Fruit fly (Drosophila melanogaster) whole organism, embryonic: ENCODE results near the gene ABCB7.

ENCODE experiments used
- Atf6 ChIP-seq: fragments of 200-800 bp; sonication (Bioruptor generic); IDR thresholded peaks from 2 replicates; pipeline ENCODE4 v1.3.6; 2022; ENCODE audit warnings: missing biosample characterization, missing genetic modification characterization
- B-H1 ChIP-seq: fragments of 200-800 bp; sonication (Bioruptor generic); IDR thresholded peaks from 3 replicates; pipeline ENCODE4 v1.3.6; 2022; ENCODE audit warnings: missing biosample characterization, missing genetic modification characterization
- C15 ChIP-seq: fragments of 200-800 bp; sonication (Bioruptor generic); IDR thresholded peaks from 3 replicates; pipeline ENCODE4 v1.3.6; 2022; ENCODE audit warnings: missing biosample characterization, missing genetic modification characterization
- CG10321 ChIP-seq: fragments of 200-800 bp; sonication (Bioruptor generic); IDR thresholded peaks from 2 replicates; pipeline ENCODE4 v1.3.6; 2022; ENCODE audit warnings: missing biosample characterization, missing genetic modification characterization
- CG10565 ChIP-seq: fragments of 200-800 bp; sonication (Bioruptor generic); optimal IDR thresholded peaks from 3 replicates; lab custom pipeline; 2016; ENCODE audit warnings: missing biosample characterization, mild to moderate bottlenecking, missing genetic modification characterization
- CG11085 ChIP-seq: fragments of 200-800 bp; sonication (Bioruptor generic); IDR thresholded peaks from 2 replicates; pipeline ENCODE4 v1.3.6; 2022; ENCODE audit warnings: missing biosample characterization, missing genetic modification characterization
- CG11247 ChIP-seq: fragments of 200-800 bp; sonication (Bioruptor generic); IDR thresholded peaks from 2 replicates; pipeline ENCODE4 v1.3.6; 2022; ENCODE audit warnings: missing biosample characterization, missing genetic modification characterization
- CG12659 ChIP-seq: fragments of 200-800 bp; sonication (Bioruptor generic); optimal IDR thresholded peaks from 3 replicates; lab custom pipeline; 2017; ENCODE audit warnings: mild to moderate bottlenecking, missing biosample characterization, missing genetic modification reagents, missing genetic modification characterization
- CG13123 ChIP-seq: fragments of 200-800 bp; sonication (Bioruptor generic); optimal IDR thresholded peaks from 2 replicates; lab custom pipeline; 2016; ENCODE audit warnings: missing biosample characterization, missing genetic modification characterization
- CG13624 ChIP-seq: fragments of 200-800 bp; sonication (Bioruptor generic); optimal IDR thresholded peaks from 2 replicates; lab custom pipeline; 2016; ENCODE audit warnings: missing biosample characterization, missing genetic modification characterization
- CG13894 ChIP-seq: fragments of 200-800 bp; sonication (Bioruptor generic); optimal IDR thresholded peaks from 3 replicates; lab custom pipeline; 2018; ENCODE audit warnings: missing biosample characterization, mild to moderate bottlenecking, missing genetic modification characterization, moderate library complexity
- CG14667 ChIP-seq: fragments of 200-800 bp; sonication (Bioruptor generic); IDR thresholded peaks from 2 replicates; pipeline ENCODE4 v1.3.6; 2022; ENCODE audit warnings: missing biosample characterization, missing genetic modification characterization
- CG1792 ChIP-seq: fragments of 200-800 bp; sonication (Bioruptor generic); optimal IDR thresholded peaks from 2 replicates; lab custom pipeline; 2016; ENCODE audit warnings: missing biosample characterization, missing genetic modification characterization
- CG18619 ChIP-seq: fragments of 200-800 bp; sonication (Bioruptor generic); optimal IDR thresholded peaks from 3 replicates; lab custom pipeline; 2017; ENCODE audit warnings: missing biosample characterization, mild to moderate bottlenecking, missing genetic modification characterization
- CG2116 ChIP-seq: fragments of 200-800 bp; sonication (Bioruptor generic); optimal IDR thresholded peaks from 3 replicates; lab custom pipeline; 2018; ENCODE audit warnings: missing biosample characterization, mild to moderate bottlenecking, missing genetic modification characterization
- CG2129 ChIP-seq: fragments of 200-800 bp; sonication (Bioruptor generic); IDR thresholded peaks from 2 replicates; pipeline ENCODE4 v1.3.6; 2022; ENCODE audit warnings: missing biosample characterization, missing genetic modification characterization; ENCODE audit not compliant: partially characterized antibody
- CG2678 ChIP-seq: fragments of 200-800 bp; sonication (Bioruptor generic); optimal IDR thresholded peaks from 3 replicates; lab custom pipeline; 2019; ENCODE audit warnings: missing biosample characterization, mild to moderate bottlenecking, missing genetic modification characterization, moderate library complexity
- CG30403 ChIP-seq: fragments of 200-800 bp; sonication (Bioruptor generic); optimal IDR thresholded peaks from 3 replicates; lab custom pipeline; 2016; ENCODE audit warnings: missing biosample characterization, missing genetic modification characterization
- CG32532 ChIP-seq: fragments of 200-800 bp; sonication (Bioruptor generic); IDR thresholded peaks from 2 replicates; pipeline ENCODE4 v1.3.6; 2022; ENCODE audit warnings: missing biosample characterization, missing genetic modification characterization
- CG3281 ChIP-seq: fragments of 200-800 bp; sonication (Bioruptor generic); optimal IDR thresholded peaks from 3 replicates; lab custom pipeline; 2017; ENCODE audit warnings: missing biosample characterization, mild to moderate bottlenecking, missing genetic modification characterization
- CG5180 ChIP-seq: fragments of 200-800 bp; sonication (Bioruptor generic); optimal IDR thresholded peaks from 3 replicates; lab custom pipeline; 2017; ENCODE audit warnings: missing biosample characterization, missing genetic modification characterization, mild to moderate bottlenecking, moderate library complexity, missing genetic modification reagents
- CG9797 ChIP-seq: fragments of 200-800 bp; sonication (Bioruptor generic); optimal IDR thresholded peaks from 3 replicates; lab custom pipeline; 2018; ENCODE audit warnings: missing biosample characterization, mild to moderate bottlenecking, missing genetic modification characterization
- Dll ChIP-seq: fragments of 200-800 bp; sonication (Bioruptor generic); IDR thresholded peaks from 4 replicates; pipeline ENCODE4 v1.3.6; 2022; ENCODE audit warnings: missing biosample characterization, missing genetic modification characterization; ENCODE audit not compliant: partially characterized antibody
- Doc2 ChIP-seq: fragments of 200-800 bp; sonication (Bioruptor generic); IDR thresholded peaks from 2 replicates; pipeline ENCODE4 v1.3.6; 2022; ENCODE audit warnings: missing biosample characterization, missing genetic modification characterization
- HLH4C ChIP-seq: fragments of 200-800 bp; sonication (Bioruptor generic); IDR thresholded peaks from 3 replicates; pipeline ENCODE4 v1.3.6; 2022; ENCODE audit warnings: missing biosample characterization, missing genetic modification characterization; ENCODE audit not compliant: partially characterized antibody
- HLHmδ ChIP-seq: fragments of 200-800 bp; sonication (Bioruptor generic); optimal IDR thresholded peaks from 2 replicates; lab custom pipeline; 2018; ENCODE audit warnings: missing biosample characterization, mild to moderate bottlenecking, missing genetic modification characterization, moderate library complexity
- Hr51 ChIP-seq, 2 experiments: fragments of 200-800 bp; sonication (Bioruptor generic); optimal IDR thresholded peaks; 2 replicates in 1 of 2; 3 replicates in 1 of 2; lab custom pipeline; 2016 to 2018; ENCODE audit warnings: missing biosample characterization in 2 of 2, missing genetic modification characterization in 2 of 2, mild to moderate bottlenecking in 1 of 2, moderate library complexity in 1 of 2
- Opbp ChIP-seq: fragments of 200-800 bp; sonication (Bioruptor generic); IDR thresholded peaks from 3 replicates; pipeline ENCODE4 v1.3.6; 2022; ENCODE audit warnings: missing biosample characterization, missing genetic modification characterization; ENCODE audit not compliant: partially characterized antibody
- Xbp1 ChIP-seq: fragments of 200-800 bp; sonication (Bioruptor generic); optimal IDR thresholded peaks from 3 replicates; lab custom pipeline; 2016; ENCODE audit warnings: missing biosample characterization, mild to moderate bottlenecking, missing genetic modification characterization
- ab ChIP-seq: fragments of 200-800 bp; sonication (Bioruptor generic); optimal IDR thresholded peaks from 2 replicates; lab custom pipeline; 2016; ENCODE audit warnings: missing biosample characterization, missing genetic modification characterization
- ara ChIP-seq: fragments of 200-800 bp; sonication (Bioruptor generic); IDR thresholded peaks from 2 replicates; pipeline ENCODE4 v1.3.6; 2022; ENCODE audit warnings: missing biosample characterization, missing genetic modification characterization
- cad ChIP-seq: fragments of >200 bp; optimal IDR thresholded peaks from 2 replicates; lab custom pipeline; 2017; ENCODE audit warnings: missing biosample characterization, missing genetic modification characterization
- crc ChIP-seq: fragments of 200-800 bp; sonication (Bioruptor generic); optimal IDR thresholded peaks from 2 replicates; lab custom pipeline; 2016; ENCODE audit warnings: missing biosample characterization, missing genetic modification characterization
- dimm ChIP-seq: fragments of 200-800 bp; sonication (Bioruptor generic); IDR thresholded peaks from 2 replicates; pipeline ENCODE4 v1.3.6; 2022; ENCODE audit warnings: missing biosample characterization, missing genetic modification characterization
- disco-r ChIP-seq: fragments of 200-800 bp; sonication (Bioruptor generic); optimal IDR thresholded peaks from 2 replicates; lab custom pipeline; 2016; ENCODE audit warnings: missing biosample characterization, missing genetic modification characterization
- en ChIP-seq: fragments of 200-800 bp; sonication (Bioruptor generic); optimal IDR thresholded peaks from 2 replicates; lab custom pipeline; 2016; ENCODE audit warnings: missing biosample characterization, missing genetic modification characterization
- eve ChIP-seq, 2 experiments: fragments of >200 bp; optimal IDR thresholded peaks; 2 replicates each; lab custom pipeline; 2017; ENCODE audit warnings: missing biosample characterization in 2 of 2, missing genetic modification characterization in 2 of 2
- fd64A ChIP-seq: fragments of 200-800 bp; sonication (Bioruptor generic); optimal IDR thresholded peaks from 3 replicates; lab custom pipeline; 2018; ENCODE audit warnings: missing biosample characterization, mild to moderate bottlenecking, missing genetic modification characterization
- fd96Cb ChIP-seq: fragments of 200-800 bp; sonication (Bioruptor generic); optimal IDR thresholded peaks from 2 replicates; lab custom pipeline; 2018; ENCODE audit warnings: missing biosample characterization, mild to moderate bottlenecking, missing genetic modification characterization, moderate library complexity
- gfzf ChIP-seq: fragments of 200-800 bp; sonication (Bioruptor generic); optimal IDR thresholded peaks from 2 replicates; lab custom pipeline; 2016; ENCODE audit warnings: missing biosample characterization, mild to moderate bottlenecking, missing genetic modification characterization, moderate library complexity
- klu ChIP-seq: fragments of 200-800 bp; sonication (Bioruptor generic); IDR thresholded peaks from 2 replicates; pipeline ENCODE4 v1.3.6; 2022; ENCODE audit warnings: missing biosample characterization, missing genetic modification characterization
- ro ChIP-seq: fragments of 200-800 bp; sonication (Bioruptor generic); IDR thresholded peaks from 2 replicates; pipeline ENCODE4 v1.3.6; 2022; ENCODE audit warnings: missing biosample characterization, missing genetic modification characterization
- scrt ChIP-seq: fragments of 200-800 bp; sonication (Bioruptor generic); optimal IDR thresholded peaks from 2 replicates; lab custom pipeline; 2018; ENCODE audit warnings: missing biosample characterization, mild to moderate bottlenecking, missing genetic modification characterization, moderate library complexity
- sd ChIP-seq: fragments of 200-800 bp; sonication (Bioruptor generic); optimal IDR thresholded peaks from 3 replicates; lab custom pipeline; 2018; ENCODE audit warnings: missing biosample characterization, mild to moderate bottlenecking, missing genetic modification characterization, moderate library complexity
- slp2 ChIP-seq: fragments of 200-800 bp; sonication (Bioruptor generic); optimal IDR thresholded peaks from 2 replicates; lab custom pipeline; 2016; ENCODE audit warnings: missing biosample characterization, missing genetic modification characterization
- sr ChIP-seq: fragments of 200-800 bp; sonication (Bioruptor generic); IDR thresholded peaks from 3 replicates; pipeline ENCODE4 v1.3.6; 2022; ENCODE audit warnings: missing biosample characterization, missing genetic modification characterization
- tup ChIP-seq: fragments of 200-800 bp; sonication (Bioruptor generic); optimal IDR thresholded peaks from 2 replicates; lab custom pipeline; 2016; ENCODE audit warnings: missing biosample characterization, mild to moderate bottlenecking, missing genetic modification characterization, moderate library complexity
- unpg ChIP-seq: fragments of 200-800 bp; sonication (Bioruptor generic); optimal IDR thresholded peaks from 3 replicates; lab custom pipeline; 2018; ENCODE audit warnings: missing biosample characterization, mild to moderate bottlenecking, missing genetic modification characterization, moderate library complexity
- yki ChIP-seq: fragments of >200 bp; optimal IDR thresholded peaks from 3 replicates; lab custom pipeline; 2018
- zen ChIP-seq: fragments of 200-800 bp; sonication (Bioruptor generic); optimal IDR thresholded peaks from 3 replicates; lab custom pipeline; 2018; ENCODE audit warnings: missing biosample characterization, mild to moderate bottlenecking, missing genetic modification characterization, moderate library complexity

Gene ABCB7

DNA sequence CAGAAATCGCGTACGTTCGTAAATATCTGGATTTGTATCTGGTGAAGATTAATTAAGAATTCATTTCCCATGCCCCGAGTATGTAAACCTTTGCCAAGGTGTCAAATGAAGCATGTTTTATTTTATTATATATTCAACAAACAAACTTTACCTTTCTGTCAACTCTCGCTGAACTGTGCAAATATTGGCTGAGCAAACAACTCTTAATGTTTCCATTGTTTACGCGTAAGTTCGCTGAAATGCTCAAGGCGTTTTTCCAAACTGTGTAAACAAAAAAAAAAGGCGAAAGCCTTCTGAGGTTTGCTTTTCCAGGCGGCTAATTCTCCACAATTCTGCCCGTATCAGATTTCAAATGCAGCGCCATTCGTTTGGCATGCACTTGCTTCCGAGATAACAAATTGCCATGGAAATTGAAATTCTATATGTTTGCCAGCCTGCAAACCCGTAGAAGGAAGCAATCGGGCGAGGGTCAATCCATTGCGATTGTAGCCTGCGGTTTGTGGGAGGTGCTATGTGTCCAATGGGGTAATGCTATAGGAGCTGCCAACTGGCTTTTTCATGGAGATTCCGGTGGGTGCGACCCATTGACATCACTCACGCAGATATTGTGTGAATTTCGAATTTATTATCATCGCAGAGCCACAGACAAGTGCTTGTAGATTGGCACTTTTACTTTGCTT lies 26.4 kb upstream of the ABCB7 start (continued):
- TF ChIP-seq yki (lab: Kevin White, UChicago), result no peak
- TF ChIP-seq HLHmδ (GFP tag; lab: Kevin White, UChicago), result no peak
- no peak for TF ChIP-seq gfzf
- TF ChIP-seq CG30403 (GFP tag; lab: Kevin White, UChicago), result peak; percentile 26
- no peak for TF ChIP-seq zen (tag; lab: Kevin White, UChicago)
- TF ChIP-seq CG2116 (GFP tag; lab: Kevin White, UChicago), result peak; percentile 32
- TF ChIP-seq CG18619 (GFP tag; lab: Kevin White, UChicago), result peak; percentile 79
- peak; percentile 51 for TF ChIP-seq fd64A (GFP tag; lab: Kevin White, UChicago)
- peak; percentile 71 for TF ChIP-seq CG13624 (GFP tag; lab: Kevin White, UChicago)
- TF ChIP-seq Opbp (GFP tag; lab: Robert Waterston, UW), result no peak
- TF ChIP-seq eve (GFP tag; optimal IDR thresholded peaks at IDR 0.05; lab: Kevin White, UChicago), result no peak
- no peak for TF ChIP-seq slp2
- no peak for TF ChIP-seq Dll (GFP tag; lab: Robert Waterston, UW)
- peak; percentile 70 for TF ChIP-seq CG11247 (GFP tag; lab: Robert Waterston, UW)
- peak; percentile 12 for TF ChIP-seq CG13123 (GFP tag; lab: Kevin White, UChicago)
- no peak for TF ChIP-seq dimm (GFP tag; lab: Robert Waterston, UW)
- peak; percentile 68 for TF ChIP-seq CG5180 (GFP tag; lab: Kevin White, UChicago)
- TF ChIP-seq unpg (GFP tag; lab: Kevin White, UChicago), result peak; percentile 65
- TF ChIP-seq ab (GFP tag; lab: Kevin White, UChicago), result no peak
- no peak for TF ChIP-seq ro
- TF ChIP-seq ara (GFP tag; lab: Robert Waterston, UW), result no peak
- TF ChIP-seq sd (tag; lab: Kevin White, UChicago), result no peak
- TF ChIP-seq cad (GFP tag; lab: Kevin White, UChicago), result no peak
- TF ChIP-seq scrt (GFP tag; lab: Kevin White, UChicago), result no peak
- TF ChIP-seq en (GFP tag; lab: Kevin White, UChicago), result no peak
- TF ChIP-seq CG14667 (GFP tag; lab: Robert Waterston, UW), result no peak
- TF ChIP-seq B-H1 (GFP tag; lab: Robert Waterston, UW), result no peak; the same call in 2 of the 3 replicates
- TF ChIP-seq sr (GFP tag; lab: Robert Waterston, UW), result no peak
- no peak for TF ChIP-seq CG10565
- no peak for TF ChIP-seq klu (GFP tag; lab: Robert Waterston, UW)
- TF ChIP-seq disco-r (GFP tag; lab: Kevin White, UChicago), result no peak
- TF ChIP-seq CG10321, result 0 out of 2 replicates have a peak, but pooled peaks have one; percentile 26
- TF ChIP-seq CG1792 (GFP tag; lab: Kevin White, UChicago), result peak; percentile 78
- TF ChIP-seq CG13894 (tag; lab: Kevin White, UChicago), result no peak
- peak; percentile 93 for TF ChIP-seq CG3281 (GFP tag; lab: Kevin White, UChicago)
- TF ChIP-seq CG32532 (GFP tag; lab: Robert Waterston, UW), result peak; percentile 48; the same call in 1 of the 2 replicates
- TF ChIP-seq crc (GFP tag; lab: Kevin White, UChicago), result peak; percentile 71
- no peak for TF ChIP-seq HLH4C (GFP tag; lab: Robert Waterston, UW)
- peak; percentile 80 for TF ChIP-seq CG12659 (GFP tag; lab: Kevin White, UChicago)
- TF ChIP-seq CG2678, result peak; percentile 88
- peak; percentile 16 for TF ChIP-seq Xbp1 (GFP tag; lab: Kevin White, UChicago)
- TF ChIP-seq C15 (GFP tag; lab: Robert Waterston, UW), result peak; percentile 45; the same call in 1 of the 3 replicates
- TF ChIP-seq CG11085 (GFP tag; lab: Robert Waterston, UW), result peak; percentile 55; the same call in 1 of the 2 replicates
- peak; percentile 19 for TF ChIP-seq fd96Cb (tag; lab: Kevin White, UChicago)
- peak in 1 of 2 experiments; percentile 59 for TF ChIP-seq Hr51 (GFP tag; optimal IDR thresholded peaks at IDR 0.05; lab: Kevin White, UChicago)
- TF ChIP-seq Doc2 (GFP tag; lab: Robert Waterston, UW), result no peak
- TF ChIP-seq CG2129, result no peak
- peak; percentile 92 for TF ChIP-seq Atf6 (GFP tag; lab: Robert Waterston, UW)
- peak; percentile 59 for TF ChIP-seq tup (GFP tag; lab: Kevin White, UChicago)
- TF ChIP-seq CG9797, result no peak
